Fruit fly (Drosophila melanogaster) whole organism, adult: ENCODE data around the gene Eip63E.

ENCODE experiments used
- CG12768 ChIP-seq: fragments of 200-800 bp; sonication (Bioruptor generic); optimal IDR thresholded peaks from 2 replicates; lab custom pipeline; 2017; ENCODE audit warnings: missing biosample characterization, missing genetic modification characterization, mild to moderate bottlenecking, moderate library complexity, missing genetic modification reagents
- CG33017 ChIP-seq: fragments of 200-800 bp; sonication (Bioruptor generic); optimal IDR thresholded peaks from 2 replicates; lab custom pipeline; 2018; ENCODE audit warnings: missing biosample characterization, mild to moderate bottlenecking, missing genetic modification characterization, moderate library complexity
- CG7045 ChIP-seq: fragments of 200-800 bp; sonication (Bioruptor generic); optimal IDR thresholded peaks from 2 replicates; lab custom pipeline; 2017; ENCODE audit warnings: missing biosample characterization, mild to moderate bottlenecking, missing genetic modification characterization
- Crg-1 ChIP-seq: fragments of 200-800 bp; sonication (Bioruptor generic); optimal IDR thresholded peaks from 2 replicates; lab custom pipeline; 2016; ENCODE audit warnings: missing biosample characterization, missing genetic modification characterization
- kay ChIP-seq: fragments of 200-800 bp; sonication (Bioruptor generic); peaks from one replicate; lab custom pipeline; 2016; ENCODE audit warnings: missing biosample characterization, missing genetic modification characterization, borderline replicate concordance
- ovo ChIP-seq: fragments of 200-800 bp; sonication (Bioruptor generic); optimal IDR thresholded peaks from 2 replicates; lab custom pipeline; 2016; ENCODE audit warnings: missing biosample characterization, missing genetic modification characterization
- tj ChIP-seq: fragments of 200-800 bp; sonication (Bioruptor generic); optimal IDR thresholded peaks from 3 replicates; lab custom pipeline; 2017; ENCODE audit warnings: missing biosample characterization, mild to moderate bottlenecking, missing genetic modification characterization, moderate library complexity

- TF ChIP-seq kay (GFP tag; lab: Kevin White, UChicago) (no peak), CG33017 (no peak), CG12768 (GFP tag; lab: Kevin White, UChicago) (no peak), ovo (no peak), Crg-1 (GFP tag; lab: Kevin White, UChicago) (no peak), tj (GFP tag; lab: Kevin White, UChicago) (no peak), CG7045 (GFP tag; lab: Kevin White, UChicago) (no peak)
Observed at dm6 chr3L:3512567-3512966, 3.0 kb upstream of the Eip63E start, which contains the start of gene ImpE2.
